Fruit fly (Drosophila melanogaster) whole organism: ENCODE results near the gene RpS29.
A peak's percentile ranks its signal among the peaks of the same experiment; 100 is the strongest.

ENCODE experiments used
- CG8478 ChIP-seq: fragments of >200 bp; optimal IDR thresholded peaks from 2 replicates; lab custom pipeline; 2018; ENCODE audit warnings: inconsistent platforms
- Dll ChIP-seq: fragments of >200 bp; optimal IDR thresholded peaks from 2 replicates; lab custom pipeline; 2017
- EcR ChIP-seq, 2 experiments: fragments of >200 bp; optimal IDR thresholded peaks; 2 replicates each; lab custom pipeline; 2017; ENCODE audit warnings: missing biosample characterization in 2 of 2, missing genetic modification characterization in 2 of 2, missing genetic modification reagents in 2 of 2
- pan ChIP-seq: fragments of >200 bp; optimal IDR thresholded peaks from 2 replicates; lab custom pipeline; 2017
- psq ChIP-seq: fragments of >200 bp; optimal IDR thresholded peaks from 2 replicates; lab custom pipeline; 2017
- usp ChIP-seq: fragments of >200 bp; optimal IDR thresholded peaks from 2 replicates; lab custom pipeline; 2017; ENCODE audit warnings: missing biosample characterization, missing genetic modification characterization, mixed read lengths

The RpS29 gene

DNA sequence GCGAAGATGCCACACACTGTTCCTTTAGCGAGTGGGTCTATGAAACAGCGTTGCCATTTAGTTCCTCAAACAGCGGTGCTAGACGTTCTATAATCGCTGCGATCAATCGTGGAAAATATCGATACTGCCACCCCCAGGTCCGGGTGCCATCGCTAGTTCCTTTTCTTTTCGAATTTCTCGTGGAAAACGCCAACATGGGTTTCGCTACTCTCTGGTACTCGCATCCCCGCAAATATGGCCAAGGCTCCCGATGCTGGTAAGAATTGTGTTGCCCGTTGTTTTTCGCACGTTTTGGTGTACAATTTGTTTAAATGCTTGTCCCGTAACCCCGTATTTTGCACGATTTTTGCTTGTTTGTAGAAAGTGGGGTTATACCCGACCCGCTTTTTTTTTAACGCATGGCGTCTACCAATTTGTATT, at the start of gene RpS29:
RpS29 (plus strand) TSS at position 102 of the 420 bp plus-strand sequence.
- TF ChIP-seq psq (lab: Kevin White, UChicago) (no peak), CG8478 (lab: Kevin White, UChicago) (no peak), Dll (no peak), usp (GFP tag; lab: Kevin White, UChicago) (no peak)

DNA sequence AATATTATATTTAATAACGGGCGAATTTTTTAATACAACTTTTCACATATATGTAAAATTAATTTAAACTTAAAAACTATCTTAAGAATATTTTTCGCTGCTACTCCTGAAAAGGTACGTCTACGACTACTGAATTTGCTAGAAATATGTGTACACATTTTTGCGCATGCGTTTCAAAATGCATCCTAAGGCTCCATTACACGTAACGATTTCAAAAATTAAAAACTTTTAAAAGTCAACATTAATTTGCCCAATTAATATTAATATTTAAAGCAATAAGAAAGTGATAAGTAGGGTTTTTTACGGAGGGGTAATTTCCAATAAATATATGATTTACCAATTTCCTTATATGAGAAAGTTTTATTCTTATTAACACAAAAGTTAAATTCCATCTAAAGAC, 47.1 kb upstream of the RpS29 start, which contains the start of gene FoxP:
FoxP (minus strand) TSS at position 89 of the 400 bp plus-strand sequence.
- TF ChIP-seq psq (lab: Kevin White, UChicago) (no peak), pan (lab: Kevin White, UChicago) (no peak), usp (GFP tag; lab: Kevin White, UChicago) (no peak), Dll (no peak)

DNA sequence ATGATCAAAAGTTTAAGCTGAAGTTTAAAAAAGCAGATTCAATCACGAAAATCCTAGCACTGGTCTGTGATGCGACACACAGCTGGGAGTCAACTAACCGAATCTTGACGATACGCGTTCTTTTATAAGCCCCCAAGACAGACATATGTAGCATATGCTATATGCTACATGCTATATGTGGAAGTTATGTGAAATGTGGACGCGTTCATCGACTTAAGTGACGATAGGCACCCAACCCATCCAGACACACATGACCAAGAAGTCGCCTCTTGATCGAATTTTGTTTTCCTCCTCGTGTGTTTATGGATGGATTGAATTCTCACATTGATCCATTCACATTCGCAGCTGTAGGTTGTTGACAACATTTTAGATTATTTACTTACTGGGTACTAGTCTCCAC, 44.7 kb upstream of the RpS29 start, which contains the start of gene alphaTub85E:
alphaTub85E (minus strand) TSS at position 101 of the 400 bp plus-strand sequence.
- TF ChIP-seq EcR (GFP tag; optimal IDR thresholded peaks at IDR 0.05; lab: Kevin White, UChicago) (no peak), CG8478 (lab: Kevin White, UChicago) (no peak), pan (lab: Kevin White, UChicago) (no peak), usp (GFP tag; lab: Kevin White, UChicago) (no peak), psq (lab: Kevin White, UChicago) (no peak), Dll (no peak)

DNA sequence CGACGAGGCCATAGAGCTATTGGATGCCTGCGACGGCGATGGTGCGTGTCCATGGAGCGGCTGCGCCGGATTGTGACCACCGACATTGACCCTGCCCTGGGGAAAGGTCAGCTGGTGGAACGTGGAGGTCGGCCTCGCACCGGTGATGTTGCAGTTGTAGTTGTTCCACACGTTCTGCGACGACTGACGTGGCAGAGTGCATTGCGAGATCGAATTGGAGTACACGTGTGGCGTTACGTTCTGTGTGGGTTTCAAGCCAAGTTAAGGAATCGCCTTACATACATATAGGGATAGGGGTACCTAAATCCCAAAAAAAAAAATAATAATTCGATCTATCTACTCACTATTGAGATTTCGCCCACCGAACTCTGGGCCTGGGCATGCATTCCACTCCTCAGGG, 42.7 kb upstream of the RpS29 start:
- TF ChIP-seq psq (lab: Kevin White, UChicago) (no peak), usp (GFP tag; lab: Kevin White, UChicago) (no peak), pan (lab: Kevin White, UChicago) (no peak), EcR (GFP tag; optimal IDR thresholded peaks at IDR 0.05; lab: Kevin White, UChicago) (no peak), CG8478 (lab: Kevin White, UChicago) (no peak), Dll (no peak)

DNA sequence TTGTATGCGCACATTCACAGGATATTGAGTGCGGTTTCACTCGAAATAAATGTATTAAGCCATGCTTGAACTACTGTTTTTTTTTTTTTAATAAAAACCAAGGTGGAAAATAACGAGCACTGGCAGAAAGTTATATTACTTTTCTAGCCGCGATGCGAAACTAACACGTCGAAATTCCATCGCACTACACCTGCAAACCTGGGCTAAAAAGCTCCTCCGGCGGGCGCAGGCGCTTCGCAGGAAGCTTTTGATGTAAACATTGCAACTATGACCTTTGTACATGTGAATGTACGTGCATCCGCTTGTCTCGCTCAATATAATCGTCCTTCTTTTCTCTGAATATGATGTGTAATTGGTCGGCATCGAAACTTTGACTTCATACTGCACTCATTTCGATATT, 38.0 kb upstream of the RpS29 start, which contains the start of gene side-VII:
side-VII (minus strand) TSS at position 187 of the 400 bp plus-strand sequence.
- no peak for TF ChIP-seq usp (GFP tag; lab: Kevin White, UChicago)
- TF ChIP-seq Dll = no peak
- no peak for TF ChIP-seq psq (lab: Kevin White, UChicago)
- TF ChIP-seq pan (lab: Kevin White, UChicago) = no peak
- no peak for TF ChIP-seq EcR (GFP tag; optimal IDR thresholded peaks at IDR 0.05; lab: Kevin White, UChicago)
- TF ChIP-seq CG8478 (lab: Kevin White, UChicago) = no peak

DNA sequence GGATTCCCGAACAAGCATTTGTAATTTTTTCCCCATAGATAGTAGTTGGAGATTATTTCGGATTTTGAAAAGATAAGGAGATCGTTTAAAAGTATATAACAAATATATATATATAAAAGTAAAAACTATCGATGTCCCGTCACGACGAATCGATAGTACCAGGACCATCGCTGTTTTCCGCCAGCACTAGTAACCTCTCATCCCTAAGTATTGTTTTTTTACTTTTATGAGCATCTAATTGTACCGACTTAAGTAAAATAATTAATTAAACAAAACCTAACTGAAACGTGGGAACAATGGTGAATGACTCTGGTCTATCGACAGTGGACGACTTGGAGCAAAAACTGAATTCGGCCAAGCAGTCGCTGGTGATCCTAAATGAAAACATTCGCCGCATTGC, 37.1 kb upstream of the RpS29 start, which contains the start of gene Pnn:
Pnn (plus strand) TSS at position 187 of the 400 bp plus-strand sequence.
- TF ChIP-seq EcR (GFP tag; optimal IDR thresholded peaks at IDR 0.05; lab: Kevin White, UChicago) = no peak
- TF ChIP-seq pan (lab: Kevin White, UChicago) = no peak
- no peak for TF ChIP-seq psq (lab: Kevin White, UChicago)
- TF ChIP-seq usp (GFP tag; lab: Kevin White, UChicago) = no peak
- no peak for TF ChIP-seq Dll
- TF ChIP-seq CG8478 (lab: Kevin White, UChicago) = no peak

DNA sequence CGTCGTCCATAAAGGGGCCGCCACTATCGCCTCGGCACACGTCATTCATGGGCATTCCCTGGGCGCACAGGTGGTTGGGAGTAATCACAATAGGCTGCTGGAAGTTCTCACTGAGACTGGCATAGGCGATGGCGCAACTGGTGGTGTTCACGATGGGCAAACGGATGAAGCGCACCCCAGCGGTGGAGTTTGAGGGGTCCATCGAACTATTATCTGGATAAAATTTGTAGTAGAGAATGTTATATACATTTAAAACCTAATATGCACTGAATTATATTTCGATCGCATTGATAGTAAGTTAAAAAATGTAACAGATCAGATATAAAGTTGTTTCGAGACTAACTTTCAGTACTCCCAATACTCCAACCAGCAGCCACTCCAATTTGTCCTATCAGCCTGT, 34.6 kb upstream of the RpS29 start, which contains the start of gene CG31415:
CG31415 (plus strand) TSS at position 301 of the 400 bp plus-strand sequence.
- TF ChIP-seq psq (lab: Kevin White, UChicago) = no peak
- TF ChIP-seq usp (GFP tag; lab: Kevin White, UChicago) = no peak
- TF ChIP-seq EcR (GFP tag; optimal IDR thresholded peaks at IDR 0.05; lab: Kevin White, UChicago) = no peak
- TF ChIP-seq pan (lab: Kevin White, UChicago) = no peak
- no peak for TF ChIP-seq Dll
- TF ChIP-seq CG8478 (lab: Kevin White, UChicago) = no peak

DNA sequence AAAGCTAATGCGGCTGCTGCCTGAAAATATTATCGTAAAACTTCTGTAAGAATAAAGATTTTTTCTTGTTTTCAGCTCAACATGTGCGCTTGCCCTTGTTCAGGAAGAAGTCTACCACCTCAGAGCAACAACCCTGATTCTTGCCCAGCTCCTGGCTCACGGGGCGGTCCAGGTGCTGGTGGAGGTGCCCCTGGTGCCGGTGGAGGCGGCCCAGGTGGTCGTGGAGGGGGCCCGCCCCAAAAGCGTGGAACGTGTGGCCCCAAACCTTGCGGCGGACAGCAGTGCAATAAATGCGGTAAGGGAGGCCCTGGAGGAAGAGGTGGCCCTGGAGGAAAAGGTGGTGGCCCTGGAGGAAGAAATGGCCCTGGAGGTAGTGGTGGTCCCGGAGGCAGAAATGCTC, 33.8 kb upstream of the RpS29 start:
- TF ChIP-seq usp (GFP tag; lab: Kevin White, UChicago) = no peak
- no peak for TF ChIP-seq CG8478 (lab: Kevin White, UChicago)
- TF ChIP-seq psq (lab: Kevin White, UChicago) = no peak
- no peak for TF ChIP-seq Dll
- TF ChIP-seq pan (lab: Kevin White, UChicago) = no peak

DNA sequence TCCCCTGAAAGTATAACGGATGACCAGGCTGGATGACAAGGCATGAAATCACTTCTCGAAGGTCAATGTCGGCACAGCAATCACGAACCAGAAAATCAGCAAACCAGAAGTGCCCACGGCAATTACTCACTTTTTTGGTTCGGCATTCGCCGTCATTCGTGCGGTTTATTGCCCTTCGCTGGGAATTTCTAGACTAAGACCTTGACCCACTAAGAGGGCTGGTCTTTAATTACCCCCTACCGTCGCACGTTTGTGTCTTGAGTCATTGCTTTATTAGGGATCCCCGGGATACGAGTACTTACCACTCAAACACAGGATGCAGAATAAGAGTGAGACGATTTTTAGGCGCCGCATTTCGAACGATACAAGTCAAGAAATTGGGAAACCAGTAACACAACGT, 32.4 kb upstream of the RpS29 start:
- TF ChIP-seq CG8478 (lab: Kevin White, UChicago) (no peak), EcR (GFP tag; optimal IDR thresholded peaks at IDR 0.05; lab: Kevin White, UChicago) (no peak), Dll (no peak), usp (GFP tag; lab: Kevin White, UChicago) (no peak), pan (lab: Kevin White, UChicago) (no peak), psq (lab: Kevin White, UChicago) (no peak)

DNA sequence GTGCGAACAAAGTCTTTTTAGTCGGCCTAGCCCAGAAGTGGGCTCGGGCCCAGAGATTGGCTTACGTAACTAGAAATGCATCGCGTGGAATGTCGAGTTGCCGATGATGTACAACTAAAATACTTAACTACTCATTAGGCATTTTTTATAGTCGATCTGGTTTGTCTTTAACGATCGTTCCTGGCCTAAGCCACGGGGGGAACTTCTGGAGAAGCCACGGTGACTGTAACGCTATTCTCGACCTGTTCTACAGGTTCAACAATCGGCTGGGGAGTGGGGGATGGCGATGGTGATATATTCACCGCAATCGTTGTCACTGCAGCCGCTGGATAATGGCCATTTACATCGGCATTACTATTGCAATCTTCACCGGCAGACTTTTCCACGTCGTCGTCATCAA, 31.6 kb upstream of the RpS29 start, which contains the start of gene CG34409:
CG34409 (minus strand) TSS at position 101 of the 400 bp plus-strand sequence.
- no peak for TF ChIP-seq Dll
- no peak for TF ChIP-seq EcR (GFP tag; optimal IDR thresholded peaks at IDR 0.05; lab: Kevin White, UChicago)
- TF ChIP-seq usp (GFP tag; lab: Kevin White, UChicago) = no peak
- TF ChIP-seq CG8478 (lab: Kevin White, UChicago) = no peak
- TF ChIP-seq pan (lab: Kevin White, UChicago) = no peak

DNA sequence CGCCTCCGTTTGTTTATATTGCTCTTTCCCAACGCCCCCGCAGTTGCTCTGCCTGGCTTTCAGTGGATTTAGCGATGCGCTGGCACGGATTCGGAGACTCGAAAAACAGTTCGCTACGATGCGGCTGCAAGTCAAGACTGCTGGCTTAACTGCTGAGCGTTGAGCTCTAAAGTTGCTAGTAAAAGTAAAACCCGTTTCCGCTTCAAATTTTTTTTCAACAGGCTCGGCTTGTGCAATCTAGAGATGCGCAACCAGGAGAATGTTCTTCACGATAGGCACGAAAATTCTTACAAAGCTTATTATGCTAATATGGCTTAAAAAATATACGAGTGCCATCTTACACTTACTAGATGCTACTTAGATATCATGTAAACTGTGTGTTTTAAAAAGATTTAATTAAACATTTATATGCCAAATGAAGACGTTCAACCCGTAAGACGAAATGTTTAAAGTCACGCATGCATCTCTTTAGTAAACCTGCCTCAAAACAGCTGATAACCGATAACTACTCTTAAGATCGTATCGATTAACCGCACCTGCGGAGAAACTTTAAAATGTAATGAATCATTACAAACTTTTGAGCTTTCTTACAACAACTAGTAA, 30.5 kb upstream of the RpS29 start, which contains the start of gene CG12948:
CG12948 (minus strand) TSS at position 473 of the 603 bp plus-strand sequence.
- TF ChIP-seq EcR (GFP tag; optimal IDR thresholded peaks at IDR 0.05; lab: Kevin White, UChicago) (peak in 1 of 2 experiments; percentile 4), Dll (no peak)

DNA sequence ATGACTTTTGCATAAGTTTGCCTTT, 30.2 kb upstream of the RpS29 start, which contains the start of gene PpD3:
PpD3 (plus strand) TSS at position 1 of the 25 bp plus-strand sequence.
- TF ChIP-seq Dll (no peak), pan (lab: Kevin White, UChicago) (no peak), CG8478 (lab: Kevin White, UChicago) (no peak), EcR (GFP tag; optimal IDR thresholded peaks at IDR 0.05; lab: Kevin White, UChicago) (no peak), psq (lab: Kevin White, UChicago) (no peak), usp (GFP tag; lab: Kevin White, UChicago) (no peak)
